Fruit fly (Drosophila melanogaster): Measurements from ENCODE around the gene Whamy.
A peak's percentile ranks its signal among the peaks of the same experiment; 100 is the strongest.

Whamy gene

dm6 chr3R:9784341-9785062 lies 10.3 kb upstream of the Whamy start, which contains the start of the genes MtnA and CG8500 (continued):
- TF ChIP-seq CG3726 (GFP tag; IDR thresholded peaks at IDR 0.05) (no peak), CG15514 (GFP tag; optimal IDR thresholded peaks at IDR 0.05) (peak; percentile 96), CG9727 (GFP tag; optimal IDR thresholded peaks at IDR 0.05) (no peak), CG32532 (GFP tag; IDR thresholded peaks at IDR 0.05) (no peak), Bgb (GFP tag; IDR thresholded peaks at IDR 0.05; ENCODE audit: partially characterized antibody) (peak; percentile 54; the same call in 1 of the 2 replicates), inv (GFP tag; IDR thresholded peaks at IDR 0.05; ENCODE audit: partially characterized antibody) (peak; percentile 28; the same call in 1 of the 2 replicates), lov (optimal IDR thresholded peaks at IDR 0.05) (no peak), lov (GFP tag; IDR thresholded peaks at IDR 0.05) (0 out of 3 replicates have a peak, but pooled peaks have one; percentile 19), CG6683 (GFP tag; optimal IDR thresholded peaks at IDR 0.05) (peak; percentile 11), MESR4 (GFP tag; optimal IDR thresholded peaks at IDR 0.05) (peak; percentile 23), CG12659 (GFP tag; optimal IDR thresholded peaks at IDR 0.05) (peak; percentile 20), CG7987 (GFP tag; optimal IDR thresholded peaks at IDR 0.05) (peak; percentile 30), sim (GFP tag; IDR thresholded peaks at IDR 0.05) (no peak), crol (GFP tag; IDR thresholded peaks at IDR 0.05) (peak; percentile 93), CG3407 (GFP tag; optimal IDR thresholded peaks at IDR 0.05) (no peak), CG31388 (GFP tag; optimal IDR thresholded peaks at IDR 0.05) (no peak), ERR (GFP tag; optimal IDR thresholded peaks at IDR 0.05) (no peak), schlank (tag; optimal IDR thresholded peaks at IDR 0.05) (no peak), HLH4C (GFP tag; IDR thresholded peaks at IDR 0.05; ENCODE audit: partially characterized antibody) (0 out of 3 replicates have a peak, but pooled peaks have one; percentile 24), Lpt (GFP tag; optimal IDR thresholded peaks at IDR 0.05) (no peak), Awh (GFP tag; IDR thresholded peaks at IDR 0.05) (no peak), CG12155 (GFP tag; optimal IDR thresholded peaks at IDR 0.05) (peak; percentile 20), CG14050 (GFP tag; IDR thresholded peaks at IDR 0.05) (no peak), sc (optimal IDR thresholded peaks at IDR 0.05) (no peak), sc (GFP tag; optimal IDR thresholded peaks at IDR 0.05) (no peak), chif (GFP tag; optimal IDR thresholded peaks at IDR 0.05) (no peak), onecut (GFP tag; IDR thresholded peaks at IDR 0.05) (peak; percentile 87), MBD-R2 (GFP tag; IDR thresholded peaks at IDR 0.05) (peak; percentile 55; the same call in 1 of the 2 replicates), slbo (GFP tag; IDR thresholded peaks at IDR 0.05) (no peak), Dp (GFP tag; optimal IDR thresholded peaks at IDR 0.05) (peak; percentile 64), bigmax (GFP tag; optimal IDR thresholded peaks at IDR 0.05) (peak; percentile 12), CG8290 (GFP tag; optimal IDR thresholded peaks at IDR 0.05) (no peak), CG8290 (tag; optimal IDR thresholded peaks at IDR 0.05) (peak in 1 of 2 experiments; percentile 62), sug (tag; optimal IDR thresholded peaks at IDR 0.05) (peak; percentile 40), CG7928 (GFP tag; optimal IDR thresholded peaks at IDR 0.05) (no peak), mirr (GFP tag; optimal IDR thresholded peaks at IDR 0.05) (no peak), Lhr (GFP tag; optimal IDR thresholded peaks at IDR 0.05) (peak; percentile 13), E2f2 (GFP tag; IDR thresholded peaks at IDR 0.05) (peak; percentile 68), Hsf (GFP tag; optimal IDR thresholded peaks at IDR 0.05) (no peak), CG4328 (GFP tag; optimal IDR thresholded peaks at IDR 0.05) (no peak), CG18599 (GFP tag; optimal IDR thresholded peaks at IDR 0.05) (no peak), dm (GFP tag; optimal IDR thresholded peaks at IDR 0.05) (peak; percentile 3), abd-A (tag; optimal IDR thresholded peaks at IDR 0.05) (no peak), trh (GFP tag; optimal IDR thresholded peaks at IDR 0.05) (no peak), jigr1 (GFP tag; IDR thresholded peaks at IDR 0.05) (no peak), pita (GFP tag; optimal IDR thresholded peaks at IDR 0.05) (peak; percentile 54)

All from whole organism, embryonic.